Fruit fly (Drosophila melanogaster) whole organism, wandering third instar larva: ENCODE results near the gene ClpP.

Source experiments
- Abd-B ChIP-seq: fragments of >200 bp; optimal IDR thresholded peaks from 2 replicates; lab custom pipeline; 2017; ENCODE audit warnings: missing biosample characterization, missing genetic modification characterization
- CG32264 ChIP-seq: fragments of 200-800 bp; sonication (Bioruptor generic); optimal IDR thresholded peaks from 2 replicates; lab custom pipeline; 2016; ENCODE audit warnings: missing biosample characterization, missing genetic modification characterization
- CG9705 ChIP-seq: fragments of 200-800 bp; sonication (Bioruptor generic); optimal IDR thresholded peaks from 2 replicates; lab custom pipeline; 2018; ENCODE audit warnings: missing biosample characterization, mild to moderate bottlenecking, missing genetic modification characterization
- CrebA ChIP-seq: fragments of 200-800 bp; sonication (Bioruptor generic); optimal IDR thresholded peaks from 2 replicates; lab custom pipeline; 2016; ENCODE audit warnings: missing biosample characterization, mild to moderate bottlenecking, missing genetic modification characterization, borderline replicate concordance
- Dfd ChIP-seq: fragments of >200 bp; optimal IDR thresholded peaks from 2 replicates; lab custom pipeline; 2017; ENCODE audit warnings: missing biosample characterization, missing genetic modification characterization
- GATAd ChIP-seq: sonication (Bioruptor generic); optimal IDR thresholded peaks from 2 replicates; lab custom pipeline; 2016; ENCODE audit warnings: missing biosample characterization, missing genetic modification characterization
- HLH106 ChIP-seq: fragments of 200-800 bp; optimal IDR thresholded peaks from 3 replicates; lab custom pipeline; 2019; ENCODE audit warnings: missing biosample characterization, mild to moderate bottlenecking, missing genetic modification characterization, moderate library complexity
- Hnf4 ChIP-seq: fragments of 200-800 bp; sonication (Bioruptor generic); optimal IDR thresholded peaks from 2 replicates; lab custom pipeline; 2016; ENCODE audit warnings: missing biosample characterization, mild to moderate bottlenecking, missing genetic modification characterization
- Hr78 ChIP-seq: fragments of >200 bp; optimal IDR thresholded peaks from 2 replicates; lab custom pipeline; 2017; ENCODE audit warnings: missing biosample characterization, missing genetic modification characterization
- Jra ChIP-seq: sonication (Bioruptor generic); optimal IDR thresholded peaks from 2 replicates; lab custom pipeline; 2016; ENCODE audit warnings: missing biosample characterization, missing genetic modification characterization
- Mio ChIP-seq: sonication (Bioruptor generic); optimal IDR thresholded peaks from 2 replicates; lab custom pipeline; 2016; ENCODE audit warnings: missing biosample characterization, missing genetic modification characterization
- Myc ChIP-seq: fragments of >200 bp; optimal IDR thresholded peaks from 2 replicates; lab custom pipeline; 2017
- N ChIP-seq: fragments of >200 bp; optimal IDR thresholded peaks from 2 replicates; lab custom pipeline; 2018; ENCODE audit warnings: missing biosample characterization, missing external identifiers, missing genetic modification characterization
- OdsH ChIP-seq: fragments of 200-800 bp; sonication (Bioruptor generic); optimal IDR thresholded peaks from 2 replicates; lab custom pipeline; 2016; ENCODE audit warnings: missing biosample characterization, mild to moderate bottlenecking, missing genetic modification characterization
- Rel ChIP-seq, 2 experiments: fragments of 200-800 bp; sonication (Bioruptor generic) in 1 of 2; optimal IDR thresholded peaks; 2 replicates in 1 of 2; 3 replicates in 1 of 2; lab custom pipeline; 2016 to 2019; ENCODE audit warnings: mild to moderate bottlenecking in 2 of 2, missing biosample characterization in 2 of 2, missing genetic modification characterization in 2 of 2, moderate library complexity in 1 of 2
- Sp1 ChIP-seq: fragments of 200-800 bp; sonication (Bioruptor generic); optimal IDR thresholded peaks from 3 replicates; lab custom pipeline; 2019; ENCODE audit warnings: missing biosample characterization, mild to moderate bottlenecking, missing genetic modification characterization, moderate library complexity
- Vsx2 ChIP-seq: fragments of 200-300, 225-300 bp; sonication (Bioruptor generic); optimal IDR thresholded peaks from 2 replicates; lab custom pipeline; 2018; ENCODE audit warnings: missing biosample characterization, missing genetic modification characterization; ENCODE audit not compliant: partially characterized antibody
- br ChIP-seq: fragments of 200-800 bp; sonication (Bioruptor generic); optimal IDR thresholded peaks from 2 replicates; lab custom pipeline; 2016; ENCODE audit warnings: missing biosample characterization, missing genetic modification characterization
- brk ChIP-seq: fragments of 200-800 bp; sonication (Bioruptor generic); optimal IDR thresholded peaks from 2 replicates; lab custom pipeline; 2016; ENCODE audit warnings: missing biosample characterization, mild to moderate bottlenecking, missing genetic modification characterization
- dmrt93B ChIP-seq: fragments of 200-800 bp; sonication (Bioruptor generic); optimal IDR thresholded peaks from 2 replicates; lab custom pipeline; 2018; ENCODE audit warnings: missing biosample characterization, mild to moderate bottlenecking, missing genetic modification characterization
- dsf ChIP-seq: sonication (Bioruptor generic); optimal IDR thresholded peaks from 2 replicates; lab custom pipeline; 2016; ENCODE audit warnings: missing biosample characterization, missing genetic modification characterization, borderline replicate concordance
- ey ChIP-seq: fragments of 200-800 bp; sonication (Bioruptor generic); optimal IDR thresholded peaks from 2 replicates; lab custom pipeline; 2016; ENCODE audit warnings: missing biosample characterization, missing genetic modification characterization
- foxo ChIP-seq, 2 experiments: fragments of 200-800 bp; sonication (Bioruptor generic); optimal IDR thresholded peaks; 2 replicates in 1 of 2; 3 replicates in 1 of 2; lab custom pipeline; 2016 to 2017; ENCODE audit warnings: missing biosample characterization in 2 of 2, missing genetic modification characterization in 2 of 2
- fru ChIP-seq: fragments of 200-800 bp; sonication (Bioruptor generic); optimal IDR thresholded peaks from 3 replicates; lab custom pipeline; 2016; ENCODE audit warnings: missing biosample characterization, mild to moderate bottlenecking, missing genetic modification characterization
- h ChIP-seq: fragments of 200-800 bp; sonication (Bioruptor generic); optimal IDR thresholded peaks from 3 replicates; lab custom pipeline; 2016; ENCODE audit warnings: missing biosample characterization, mild to moderate bottlenecking, missing genetic modification characterization
- jim ChIP-seq: fragments of 175-275, 200-325 bp; sonication (Bioruptor generic); optimal IDR thresholded peaks from 2 replicates; lab custom pipeline; 2016; ENCODE audit warnings: missing biosample characterization, mild to moderate bottlenecking, missing genetic modification characterization
- lola ChIP-seq: fragments of >200 bp; optimal IDR thresholded peaks from 2 replicates; lab custom pipeline; 2017; ENCODE audit warnings: missing biosample characterization, missing genetic modification characterization
- pan ChIP-seq: fragments of >200 bp; optimal IDR thresholded peaks from 2 replicates; lab custom pipeline; 2017
- psq ChIP-seq: fragments of 200-800 bp; sonication (Bioruptor generic); optimal IDR thresholded peaks from 3 replicates; lab custom pipeline; 2017; ENCODE audit warnings: missing biosample characterization, mild to moderate bottlenecking, missing genetic modification characterization, moderate library complexity
- rgr ChIP-seq: fragments of 200-800 bp; sonication (Bioruptor generic); optimal IDR thresholded peaks from 3 replicates; lab custom pipeline; 2016; ENCODE audit warnings: missing biosample characterization, mild to moderate bottlenecking, missing genetic modification characterization
- sage ChIP-seq: fragments of 200-800 bp; sonication (Bioruptor generic); optimal IDR thresholded peaks from 2 replicates; lab custom pipeline; 2016; ENCODE audit warnings: missing biosample characterization, mild to moderate bottlenecking, missing genetic modification characterization
- sv ChIP-seq: fragments of 200-800 bp; sonication (Bioruptor generic); optimal IDR thresholded peaks from 3 replicates; lab custom pipeline; 2016; ENCODE audit warnings: missing biosample characterization, missing genetic modification characterization
- tai ChIP-seq: sonication (Bioruptor generic); optimal IDR thresholded peaks from 2 replicates; lab custom pipeline; 2016; ENCODE audit warnings: missing biosample characterization, missing genetic modification characterization
- usp ChIP-seq: fragments of >200 bp; optimal IDR thresholded peaks from 2 replicates; lab custom pipeline; 2017; ENCODE audit warnings: missing biosample characterization, missing genetic modification characterization
- woc ChIP-seq: sonication (Bioruptor generic); optimal IDR thresholded peaks from 2 replicates; lab custom pipeline; 2016; ENCODE audit warnings: missing biosample characterization, mild to moderate bottlenecking, missing genetic modification characterization

ClpP gene

dm6 chr2L:10386208-10386805 lies 29.7 kb downstream of the ClpP start, which contains the start of the genes Cdk1 and mRpS7:
Gene Cdk1 (minus strand): TSS chr2L:10386262.
Gene mRpS7 (plus strand): TSS chr2L:10386662.
- peak; percentile 43 for TF ChIP-seq sv
- peak in 1 of 2 experiments; percentile 61 for TF ChIP-seq foxo (GFP tag; optimal IDR thresholded peaks at IDR 0.05; lab: Kevin White, UChicago)
- TF ChIP-seq ey (GFP tag; lab: Kevin White, UChicago): peak; percentile 28
- TF ChIP-seq Dfd (GFP tag; lab: Kevin White, UChicago): no peak
- peak; percentile 44 for TF ChIP-seq h (GFP tag; lab: Kevin White, UChicago)
- TF ChIP-seq OdsH (GFP tag; lab: Kevin White, UChicago): peak; percentile 4
- TF ChIP-seq br (GFP tag; lab: Kevin White, UChicago): no peak
- peak; percentile 55 for TF ChIP-seq Sp1 (GFP tag; lab: Kevin White, UChicago)
- TF ChIP-seq lola (GFP tag; lab: Kevin White, UChicago): no peak
- no peak for TF ChIP-seq Rel (GFP tag; optimal IDR thresholded peaks at IDR 0.05; lab: Kevin White, UChicago)
- no peak for TF ChIP-seq Rel (tag; optimal IDR thresholded peaks at IDR 0.05; lab: Kevin White, UChicago)
- no peak for TF ChIP-seq dsf (GFP tag; lab: Kevin White, UChicago)
- no peak for TF ChIP-seq CG32264 (GFP tag; lab: Kevin White, UChicago)
- peak; percentile 76 for TF ChIP-seq woc (GFP tag; lab: Kevin White, UChicago)
- peak; percentile 2 for TF ChIP-seq rgr (GFP tag; lab: Kevin White, UChicago)
- TF ChIP-seq GATAd (GFP tag; lab: Kevin White, UChicago): no peak
- peak; percentile 47 for TF ChIP-seq tai (GFP tag; lab: Kevin White, UChicago)
- TF ChIP-seq N (GFP tag; lab: Kevin White, UChicago): no peak
- TF ChIP-seq Jra: peak; percentile 43
- TF ChIP-seq pan (lab: Kevin White, UChicago): no peak
- TF ChIP-seq dmrt93B (GFP tag; lab: Kevin White, UChicago): no peak
- peak; percentile 49 for TF ChIP-seq fru (GFP tag; lab: Kevin White, UChicago)
- TF ChIP-seq sage (GFP tag; lab: Kevin White, UChicago): peak; percentile 3
- peak; percentile 49 for TF ChIP-seq Hnf4 (GFP tag; lab: Kevin White, UChicago)
- TF ChIP-seq brk (GFP tag; lab: Kevin White, UChicago): peak; percentile 30
- peak; percentile 27 for TF ChIP-seq psq
- peak; percentile 59 for TF ChIP-seq HLH106 (tag; lab: Kevin White, UChicago)
- TF ChIP-seq Mio: no peak
- TF ChIP-seq Abd-B (GFP tag; lab: Kevin White, UChicago): no peak
- peak; percentile 9 for TF ChIP-seq Myc (lab: Kevin White, UChicago)

dm6 chr2L:10386824-10387223 lies 30.2 kb downstream of the ClpP start:
- TF ChIP-seq Hnf4 (GFP tag; lab: Kevin White, UChicago): no peak
- no peak for TF ChIP-seq HLH106 (tag; lab: Kevin White, UChicago)
- TF ChIP-seq CG32264 (GFP tag; lab: Kevin White, UChicago): no peak
- no peak for TF ChIP-seq CrebA (GFP tag; lab: Kevin White, UChicago)
- TF ChIP-seq Mio: no peak
- TF ChIP-seq usp (GFP tag; lab: Kevin White, UChicago): no peak
- no peak for TF ChIP-seq Hr78 (GFP tag; lab: Kevin White, UChicago)
- no peak for TF ChIP-seq CG9705
- TF ChIP-seq psq: no peak
- no peak for TF ChIP-seq Vsx2
- no peak for TF ChIP-seq pan (lab: Kevin White, UChicago)
- TF ChIP-seq jim (GFP tag; lab: Kevin White, UChicago): no peak
- no peak for TF ChIP-seq sage (GFP tag; lab: Kevin White, UChicago)
- no peak for TF ChIP-seq brk (GFP tag; lab: Kevin White, UChicago)
- no peak for TF ChIP-seq h (GFP tag; lab: Kevin White, UChicago)
- TF ChIP-seq OdsH (GFP tag; lab: Kevin White, UChicago): no peak
- no peak for TF ChIP-seq N (GFP tag; lab: Kevin White, UChicago)
- TF ChIP-seq Jra: no peak
- TF ChIP-seq, all 38 proteins: peak for 0
